Worm (Caenorhabditis elegans) whole organism, L4/young adult: ENCODE measurements around the gene F47E1.2.

Source experiments
- dao-5 ChIP-seq: sonication (generic microtip); optimal IDR thresholded peaks from 2 replicates; lab custom pipeline; 2016; ENCODE audit warnings: missing genotype, missing genetic modification characterization, moderate library complexity, missing compliant biosample characterization
- him-1 ChIP-seq: sonication (generic microtip); optimal IDR thresholded peaks from 2 replicates; lab custom pipeline; 2016; ENCODE audit warnings: missing genotype, missing genetic modification reagents, missing genetic modification characterization, missing compliant biosample characterization

DNA sequence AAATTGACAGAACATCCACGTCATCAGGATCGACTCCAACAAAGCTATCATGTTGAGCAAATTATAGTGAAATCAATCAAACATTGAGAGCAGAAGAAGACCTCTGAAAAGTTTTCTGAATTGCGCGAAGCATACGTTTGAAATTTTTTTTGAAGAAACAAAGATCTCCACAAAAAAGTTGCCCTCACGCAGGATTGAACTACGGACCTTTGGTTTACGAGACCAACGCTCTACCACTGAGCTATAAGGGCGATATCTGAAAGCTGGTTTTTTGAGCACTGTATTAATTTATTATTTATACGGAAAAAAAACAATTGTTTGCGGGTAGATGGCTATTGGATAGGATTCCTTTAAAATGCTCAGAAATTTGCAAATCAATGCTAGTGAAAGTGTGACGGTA is 32.0 kb upstream of the F47E1.2 start:
- TF ChIP-seq him-1 (tag; lab: Kevin White, UChicago) = no peak
- TF ChIP-seq dao-5 (tag; lab: Kevin White, UChicago) = no peak
